Worm (Caenorhabditis elegans) whole organism, late embryonic: ENCODE results near the gene F35E8.6.
A peak's percentile ranks its signal among the peaks of the same experiment; 100 is the strongest.

Experiments
- F13H6.1 ChIP-seq: sonication (generic microtip); optimal IDR thresholded peaks from 2 replicates; lab custom pipeline; 2016; ENCODE audit warnings: missing genetic modification characterization, missing compliant biosample characterization
- K02D7.2 ChIP-seq: sonication (generic microtip); optimal IDR thresholded peaks from 2 replicates; lab custom pipeline; 2017; ENCODE audit warnings: mild to moderate bottlenecking, missing genetic modification characterization, missing compliant biosample characterization
- K09A11.1 ChIP-seq: sonication (generic microtip); optimal IDR thresholded peaks from 2 replicates; lab custom pipeline; 2017; ENCODE audit warnings: antibody characterized with exemption, mild to moderate bottlenecking, missing genetic modification characterization, missing compliant biosample characterization; ENCODE audit not compliant: insufficient read depth
- Y22D7AL.16 ChIP-seq: sonication (generic microtip); optimal IDR thresholded peaks from 2 replicates; lab custom pipeline; 2016; ENCODE audit warnings: missing genetic modification characterization, missing compliant biosample characterization
- ahr-1 ChIP-seq: sonication (generic microtip); optimal IDR thresholded peaks from 2 replicates; lab custom pipeline; 2016; ENCODE audit warnings: missing genetic modification characterization, missing compliant biosample characterization
- ama-1 ChIP-seq: fragments of 150-350 bp; optimal IDR thresholded peaks from 2 replicates; lab custom pipeline; 2014
- ceh-14 ChIP-seq: sonication (generic microtip); optimal IDR thresholded peaks from 2 replicates; lab custom pipeline; 2016; ENCODE audit warnings: missing genotype, missing genetic modification characterization, missing compliant biosample characterization
- ceh-2 ChIP-seq: sonication (generic microtip); optimal IDR thresholded peaks from 2 replicates; lab custom pipeline; 2016; ENCODE audit warnings: missing genotype, missing genetic modification characterization, missing compliant biosample characterization
- ceh-22 ChIP-seq: sonication (generic microtip); optimal IDR thresholded peaks from 2 replicates; lab custom pipeline; 2017; ENCODE audit warnings: missing biosample characterization, missing genetic modification characterization
- ceh-24 ChIP-seq: sonication (generic microtip); optimal IDR thresholded peaks from 2 replicates; lab custom pipeline; 2016; ENCODE audit warnings: mild to moderate bottlenecking, missing genetic modification characterization, missing compliant biosample characterization
- ceh-34 ChIP-seq: sonication (generic microtip); optimal IDR thresholded peaks from 2 replicates; lab custom pipeline; 2016; ENCODE audit warnings: mild to moderate bottlenecking, missing genetic modification characterization, missing compliant biosample characterization
- ceh-48 ChIP-seq: sonication (generic microtip); optimal IDR thresholded peaks from 2 replicates; lab custom pipeline; 2016; ENCODE audit warnings: missing genetic modification characterization, inconsistent platforms, missing compliant biosample characterization
- ceh-6 ChIP-seq: fragments of 200-800 bp; sonication (Bioruptor generic); optimal IDR thresholded peaks from 2 replicates; lab custom pipeline; 2018; ENCODE audit warnings: mild to moderate bottlenecking, missing genetic modification characterization, missing compliant biosample characterization
- ceh-9 ChIP-seq: sonication (generic microtip); optimal IDR thresholded peaks from 2 replicates; lab custom pipeline; 2016; ENCODE audit warnings: mild to moderate bottlenecking, missing genetic modification characterization, inconsistent platforms, missing compliant biosample characterization
- che-1 ChIP-seq: sonication (generic microtip); optimal IDR thresholded peaks from 2 replicates; lab custom pipeline; 2016; ENCODE audit warnings: mild to moderate bottlenecking, missing genetic modification characterization, missing compliant biosample characterization
- elt-2 ChIP-seq: sonication (generic microtip); optimal IDR thresholded peaks from 2 replicates; lab custom pipeline; 2016; ENCODE audit warnings: missing genetic modification reagents, missing genetic modification characterization, missing compliant biosample characterization
- elt-4 ChIP-seq: sonication (generic microtip); optimal IDR thresholded peaks from 2 replicates; lab custom pipeline; 2016; ENCODE audit warnings: missing genetic modification characterization, missing compliant biosample characterization
- fax-1 ChIP-seq: sonication (generic microtip); optimal IDR thresholded peaks from 2 replicates; lab custom pipeline; 2016; ENCODE audit warnings: missing genotype, missing genetic modification characterization, missing compliant biosample characterization
- fkh-10 ChIP-seq: fragments of 150-350 bp; optimal IDR thresholded peaks from 2 replicates; lab custom pipeline; 2014; ENCODE audit warnings: missing biosample characterization, missing genetic modification reagents, missing genetic modification characterization
- fkh-6 ChIP-seq: sonication (generic microtip); optimal IDR thresholded peaks from 2 replicates; lab custom pipeline; 2016; ENCODE audit warnings: missing genetic modification characterization, missing compliant biosample characterization
- hlh-15 ChIP-seq: sonication (generic microtip); optimal IDR thresholded peaks from 2 replicates; lab custom pipeline; 2016; ENCODE audit warnings: missing genetic modification characterization, missing compliant biosample characterization
- hlh-30 ChIP-seq: sonication (generic microtip); optimal IDR thresholded peaks from 2 replicates; lab custom pipeline; 2017; ENCODE audit warnings: antibody characterized with exemption, missing genetic modification characterization, missing compliant biosample characterization; ENCODE audit not compliant: insufficient read depth
- lim-6 ChIP-seq: sonication (generic microtip); optimal IDR thresholded peaks from 2 replicates; lab custom pipeline; 2016; ENCODE audit warnings: missing genetic modification characterization, missing compliant biosample characterization
- lin-11 ChIP-seq: fragments of 200-800 bp; sonication (Bioruptor generic); optimal IDR thresholded peaks from 2 replicates; lab custom pipeline; 2018; ENCODE audit warnings: mild to moderate bottlenecking, missing genetic modification characterization, missing compliant biosample characterization
- madf-2 ChIP-seq: sonication (generic microtip); optimal IDR thresholded peaks from 2 replicates; lab custom pipeline; 2017; ENCODE audit warnings: missing genetic modification characterization, missing compliant biosample characterization
- mec-3 ChIP-seq: sonication (generic microtip); optimal IDR thresholded peaks from 2 replicates; lab custom pipeline; 2016; ENCODE audit warnings: borderline replicate concordance, missing genetic modification characterization, missing compliant biosample characterization
- nfya-1 ChIP-seq: sonication (generic microtip); optimal IDR thresholded peaks from 2 replicates; lab custom pipeline; 2017; ENCODE audit warnings: missing genetic modification characterization, mild to moderate bottlenecking, missing compliant biosample characterization, antibody characterized with exemption, moderate library complexity
- npax-4 ChIP-seq: sonication (generic microtip); optimal IDR thresholded peaks from 2 replicates; lab custom pipeline; 2016; ENCODE audit warnings: missing genetic modification characterization, missing compliant biosample characterization
- odd-2 ChIP-seq: sonication (generic microtip); optimal IDR thresholded peaks from 2 replicates; lab custom pipeline; 2017; ENCODE audit warnings: antibody characterized with exemption, mild to moderate bottlenecking, missing genetic modification characterization, missing compliant biosample characterization
- pag-3 ChIP-seq: sonication (generic microtip); optimal IDR thresholded peaks from 2 replicates; lab custom pipeline; 2016; ENCODE audit warnings: missing compliant biosample characterization, missing genetic modification characterization, borderline replicate concordance
- pax-1 ChIP-seq: fragments of 150-350 bp; optimal IDR thresholded peaks from 2 replicates; lab custom pipeline; 2014; ENCODE audit warnings: missing biosample characterization, missing genetic modification characterization
- pha-4 ChIP-seq: fragments of 150-350 bp; optimal IDR thresholded peaks from 2 replicates; lab custom pipeline; 2018; ENCODE audit warnings: missing biosample characterization, missing genetic modification reagents, missing genetic modification characterization
- ref-2 ChIP-seq: sonication (generic microtip); optimal IDR thresholded peaks from 2 replicates; lab custom pipeline; 2016; ENCODE audit warnings: missing genetic modification characterization, missing compliant biosample characterization
- sdc-2 ChIP-seq: sonication (generic microtip); optimal IDR thresholded peaks from 2 replicates; lab custom pipeline; 2016; ENCODE audit warnings: missing genotype, missing genetic modification characterization, missing compliant biosample characterization
- sox-4 ChIP-seq: sonication (generic microtip); optimal IDR thresholded peaks from 2 replicates; lab custom pipeline; 2017; ENCODE audit warnings: mild to moderate bottlenecking, missing genetic modification characterization, inconsistent platforms, missing compliant biosample characterization
- tbx-7 ChIP-seq: sonication (generic microtip); optimal IDR thresholded peaks from 2 replicates; lab custom pipeline; 2016; ENCODE audit warnings: missing genotype, missing genetic modification characterization, missing compliant biosample characterization
- ttx-3 ChIP-seq: sonication (generic microtip); optimal IDR thresholded peaks from 2 replicates; lab custom pipeline; 2016; ENCODE audit warnings: missing genetic modification reagents, missing genetic modification characterization, missing compliant biosample characterization
- unc-42 ChIP-seq: sonication (generic microtip); optimal IDR thresholded peaks from 2 replicates; lab custom pipeline; 2016; ENCODE audit warnings: missing genotype, missing genetic modification characterization, missing compliant biosample characterization
- ztf-16 ChIP-seq: sonication (generic microtip); optimal IDR thresholded peaks from 2 replicates; lab custom pipeline; 2017; ENCODE audit warnings: missing genetic modification characterization, missing compliant biosample characterization

Gene F35E8.6

DNA sequence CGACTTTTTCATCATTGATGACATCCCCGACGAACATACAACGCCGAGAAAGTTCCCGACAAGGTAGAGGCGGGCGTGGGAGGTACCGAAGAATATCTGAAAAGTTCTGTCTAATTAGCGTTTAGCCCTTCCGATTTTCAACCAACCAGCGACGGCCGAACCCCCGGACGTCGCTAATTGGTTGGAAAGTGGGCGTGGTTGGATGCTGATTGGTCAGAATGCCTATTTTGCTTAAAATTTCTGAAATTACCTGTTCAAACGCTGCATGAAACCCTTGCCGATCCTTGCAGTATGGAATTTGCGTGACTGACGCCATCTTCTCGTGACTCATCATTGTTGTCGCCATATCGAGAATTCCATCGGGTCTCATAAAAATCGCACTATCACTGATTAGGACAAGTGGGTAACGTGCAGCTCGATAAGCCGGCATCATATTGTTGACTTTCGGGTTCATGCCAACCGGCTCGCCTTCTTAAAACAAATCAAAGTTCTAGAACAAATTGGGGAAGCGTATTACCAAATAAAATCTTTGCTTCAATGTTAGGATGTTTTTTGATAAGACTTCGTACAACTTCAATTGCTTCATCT, 24.1 kb upstream of the F35E8.6 start:
- no peak for TF ChIP-seq npax-4
- peak; percentile 34 for TF ChIP-seq nfya-1 (tag; lab: Kevin White, UChicago)
- TF ChIP-seq elt-2 (tag; lab: Kevin White, UChicago) = peak; percentile 66

DNA sequence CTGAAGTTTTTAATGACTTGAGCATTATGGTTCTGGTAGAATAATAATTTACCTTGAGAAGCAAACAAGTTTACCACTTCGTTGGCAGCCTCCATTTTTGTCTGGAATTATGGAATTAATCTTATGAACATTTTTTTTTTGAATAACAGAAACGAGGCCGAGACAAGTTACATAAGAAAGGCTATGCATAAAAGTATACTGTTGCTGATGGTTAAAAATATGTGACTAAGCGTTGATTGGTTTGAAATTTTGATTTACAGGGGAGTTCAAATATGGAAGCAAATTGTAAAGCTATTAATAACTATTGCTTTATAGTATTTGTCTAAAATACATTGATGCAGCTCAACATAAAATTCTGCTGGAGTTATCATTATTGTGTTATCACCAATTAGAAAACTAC, 23.2 kb upstream of the F35E8.6 start, which contains the start of gene cgt-1:
Gene cgt-1, minus strand, starts transcription at position 101 of the 400 bp plus-strand sequence.
- no peak for TF ChIP-seq unc-42 (tag; lab: Kevin White, UChicago)
- TF ChIP-seq pha-4 (tag; lab: Kevin White, UChicago) = no peak
- TF ChIP-seq pax-1 = no peak
- TF ChIP-seq ceh-2 (tag; lab: Kevin White, UChicago) = no peak
- no peak for TF ChIP-seq ama-1 (lab: Kevin White, UChicago)
- TF ChIP-seq ref-2 (tag; lab: Kevin White, UChicago) = no peak
- TF ChIP-seq hlh-15 (tag; lab: Kevin White, UChicago) = no peak
- TF ChIP-seq ceh-48 (tag; lab: Kevin White, UChicago) = no peak
- no peak for TF ChIP-seq pag-3 (tag; lab: Kevin White, UChicago)
- no peak for TF ChIP-seq F13H6.1 (tag; lab: Kevin White, UChicago)
- TF ChIP-seq fkh-10 (GFP tag; lab: Kevin White, UChicago) = no peak
- TF ChIP-seq lin-11 (tag; lab: Kevin White, UChicago) = no peak
- no peak for TF ChIP-seq Y22D7AL.16 (tag; lab: Kevin White, UChicago)
- no peak for TF ChIP-seq ceh-24 (tag; lab: Kevin White, UChicago)
- TF ChIP-seq lim-6 = no peak
- TF ChIP-seq hlh-30 = no peak
- no peak for TF ChIP-seq fkh-6 (tag; lab: Kevin White, UChicago)
- no peak for TF ChIP-seq odd-2
- no peak for TF ChIP-seq tbx-7 (tag; lab: Kevin White, UChicago)

DNA sequence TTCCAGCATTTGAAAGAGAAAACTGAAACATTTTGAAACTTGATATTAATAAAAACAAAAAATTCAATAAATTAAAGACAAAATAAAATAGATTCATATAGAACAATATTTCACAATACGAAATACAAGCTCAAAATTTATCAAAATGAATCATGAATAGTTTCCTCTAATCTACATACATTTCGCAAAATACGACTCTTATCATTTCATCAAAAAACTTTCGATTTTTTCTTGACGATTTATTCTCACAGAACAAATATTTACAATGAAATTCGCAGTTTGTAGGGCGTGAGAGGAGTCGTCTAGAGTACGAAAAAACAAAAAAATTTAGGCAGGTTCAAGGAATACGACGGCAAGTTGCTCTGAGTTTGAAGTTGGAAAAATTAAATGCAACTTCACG, 21.8 kb upstream of the F35E8.6 start:
- TF ChIP-seq elt-4 (tag; lab: Kevin White, UChicago) (no peak), ceh-22 (tag; lab: Kevin White, UChicago) (no peak), ceh-9 (tag; lab: Kevin White, UChicago) (no peak), ceh-14 (tag; lab: Kevin White, UChicago) (no peak), che-1 (no peak), K09A11.1 (tag; lab: Kevin White, UChicago) (no peak), Y22D7AL.16 (tag; lab: Kevin White, UChicago) (no peak), pag-3 (tag; lab: Kevin White, UChicago) (no peak), madf-2 (tag; lab: Kevin White, UChicago) (no peak), F13H6.1 (tag; lab: Kevin White, UChicago) (no peak), ztf-16 (tag; lab: Kevin White, UChicago) (no peak), fkh-10 (GFP tag; lab: Kevin White, UChicago) (no peak), nfya-1 (tag; lab: Kevin White, UChicago) (no peak), ceh-24 (tag; lab: Kevin White, UChicago) (no peak)

DNA sequence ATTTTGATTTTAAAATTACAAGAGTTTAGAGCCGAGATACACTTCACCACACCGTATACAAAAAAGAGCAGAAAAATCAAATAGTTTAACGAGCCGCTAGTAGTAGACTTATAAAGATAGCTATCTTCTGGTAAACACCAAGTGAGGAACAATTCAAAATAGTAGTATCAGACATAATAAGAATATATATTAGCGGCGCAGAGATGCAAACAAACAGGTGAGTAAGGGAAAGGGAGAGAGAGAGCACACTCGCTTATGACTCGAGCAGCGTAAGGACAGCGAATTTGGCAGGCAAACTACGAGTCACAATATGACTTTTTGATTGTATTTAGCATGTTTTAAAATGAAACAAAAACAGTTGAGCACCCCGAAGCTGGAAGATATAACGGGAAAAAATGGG, 20.7 kb upstream of the F35E8.6 start:
- TF ChIP-seq sdc-2 (tag; lab: Kevin White, UChicago) (no peak), F13H6.1 (tag; lab: Kevin White, UChicago) (no peak), mec-3 (tag; lab: Kevin White, UChicago) (no peak), fkh-6 (tag; lab: Kevin White, UChicago) (no peak), ama-1 (lab: Kevin White, UChicago) (no peak), elt-2 (tag; lab: Kevin White, UChicago) (no peak), ceh-14 (tag; lab: Kevin White, UChicago) (no peak), npax-4 (no peak), ceh-22 (tag; lab: Kevin White, UChicago) (no peak), fkh-10 (GFP tag; lab: Kevin White, UChicago) (no peak), ttx-3 (tag; lab: Kevin White, UChicago) (no peak), fax-1 (tag; lab: Kevin White, UChicago) (no peak), ahr-1 (tag; lab: Kevin White, UChicago) (no peak), tbx-7 (tag; lab: Kevin White, UChicago) (no peak), ceh-6 (GFP tag; lab: Kevin White, UChicago) (no peak), sox-4 (tag; lab: Kevin White, UChicago) (no peak), unc-42 (tag; lab: Kevin White, UChicago) (no peak), ceh-34 (tag; lab: Kevin White, UChicago) (no peak), K02D7.2 (no peak)
